Worm (Caenorhabditis elegans) whole organism, mixed stage, embryonic: ENCODE results near the gene K03B8.8.
"Not testable (repeated sequence)": the region's sequence is repeated elsewhere in the genome, so short reads cannot be mapped to it uniquely, and the experiment has no call there.

Source experiments
- blmp-1 ChIP-seq: fragments of 150-350 bp; optimal IDR thresholded peaks from 2 replicates; lab custom pipeline; 2014; ENCODE audit warnings: missing biosample characterization, missing genetic modification characterization
- ceh-39 ChIP-seq: fragments of 150-350 bp; optimal IDR thresholded peaks from 2 replicates; lab custom pipeline; 2014; ENCODE audit warnings: missing biosample characterization, missing genetic modification characterization
- ceh-83 ChIP-seq: fragments of 200-800 bp; sonication (Bioruptor generic); optimal IDR thresholded peaks from 2 replicates; lab custom pipeline; 2018; ENCODE audit warnings: mild to moderate bottlenecking, missing genetic modification characterization, missing compliant biosample characterization
- cnd-1 ChIP-seq: fragments of 200-800 bp; sonication (Bioruptor generic); optimal IDR thresholded peaks from 2 replicates; lab custom pipeline; 2018; ENCODE audit warnings: mild to moderate bottlenecking, missing genetic modification characterization, missing compliant biosample characterization
- drap-1 ChIP-seq: fragments of 200-800 bp; sonication (Bioruptor generic); optimal IDR thresholded peaks from 3 replicates; lab custom pipeline; 2018; ENCODE audit warnings: mild to moderate bottlenecking, missing genetic modification characterization, missing compliant biosample characterization
- elt-1 ChIP-seq: sonication (generic microtip); optimal IDR thresholded peaks from 2 replicates; lab custom pipeline; 2017; ENCODE audit warnings: missing genetic modification characterization, mild to moderate bottlenecking, missing compliant biosample characterization, antibody characterized with exemption, moderate library complexity, borderline replicate concordance; ENCODE audit not compliant: insufficient read depth
- elt-3 ChIP-seq: fragments of 150-350 bp; optimal IDR thresholded peaks from 2 replicates; lab custom pipeline; 2014; ENCODE audit warnings: missing biosample characterization, missing genetic modification characterization
- flh-1 ChIP-seq: fragments of 200-800 bp; sonication (Bioruptor generic); optimal IDR thresholded peaks from 2 replicates; lab custom pipeline; 2018; ENCODE audit warnings: mild to moderate bottlenecking, missing genetic modification characterization, moderate library complexity, missing compliant biosample characterization
- ham-2 ChIP-seq: fragments of 200-800 bp; sonication (Bioruptor generic); optimal IDR thresholded peaks from 2 replicates; lab custom pipeline; 2018; ENCODE audit warnings: mild to moderate bottlenecking, missing genetic modification characterization, missing compliant biosample characterization
- hlh-1 ChIP-seq: fragments of 150-350 bp; optimal IDR thresholded peaks from 2 replicates; lab custom pipeline; 2014; ENCODE audit warnings: missing biosample characterization, missing genetic modification reagents, missing genetic modification characterization
- lin-13 ChIP-seq: fragments of 150-350 bp; optimal IDR thresholded peaks from 2 replicates; lab custom pipeline; 2014; ENCODE audit warnings: missing biosample characterization, missing genetic modification characterization
- lin-32 ChIP-seq: fragments of 200-800 bp; sonication (Bioruptor generic); optimal IDR thresholded peaks from 2 replicates; lab custom pipeline; 2018; ENCODE audit warnings: mild to moderate bottlenecking, missing genetic modification characterization, missing compliant biosample characterization
- lsy-2 ChIP-seq: fragments of 150-350 bp; optimal IDR thresholded peaks from 2 replicates; lab custom pipeline; 2014; ENCODE audit warnings: missing biosample characterization, missing genetic modification characterization
- mab-5 ChIP-seq: fragments of 150-350 bp; optimal IDR thresholded peaks from 2 replicates; lab custom pipeline; 2014; ENCODE audit warnings: missing biosample characterization, missing genetic modification characterization
- mep-1 ChIP-seq: fragments of 150-350 bp; optimal IDR thresholded peaks from 2 replicates; lab custom pipeline; 2017; ENCODE audit warnings: missing biosample characterization, missing genetic modification reagents, missing genetic modification characterization, inconsistent platforms
- mls-2 ChIP-seq: sonication (generic microtip); optimal IDR thresholded peaks from 2 replicates; lab custom pipeline; 2016; ENCODE audit warnings: mild to moderate bottlenecking, missing genetic modification characterization, moderate library complexity, missing compliant biosample characterization
- nhr-12 ChIP-seq: fragments of 150-350 bp; optimal IDR thresholded peaks from 2 replicates; lab custom pipeline; 2014; ENCODE audit warnings: missing biosample characterization, missing genetic modification characterization
- nhr-237 ChIP-seq: fragments of 150-350 bp; optimal IDR thresholded peaks from 2 replicates; lab custom pipeline; 2014; ENCODE audit warnings: missing biosample characterization, missing genetic modification characterization
- nhr-76 ChIP-seq: sonication (generic microtip); optimal IDR thresholded peaks from 2 replicates; lab custom pipeline; 2017; ENCODE audit warnings: missing biosample characterization, missing genetic modification characterization
- pha-4 ChIP-seq: fragments of 150-350 bp; optimal IDR thresholded peaks from 2 replicates; lab custom pipeline; 2018; ENCODE audit warnings: missing biosample characterization, missing genetic modification reagents, missing genetic modification characterization
- sem-2 ChIP-seq: fragments of 200-800 bp; sonication (Bioruptor generic); optimal IDR thresholded peaks from 2 replicates; lab custom pipeline; 2018; ENCODE audit warnings: mild to moderate bottlenecking, missing genetic modification characterization, missing compliant biosample characterization
- snpc-4 ChIP-seq: fragments of 150-350 bp; optimal IDR thresholded peaks from 2 replicates; lab custom pipeline; 2014; ENCODE audit warnings: missing biosample characterization, missing genetic modification characterization
- sptf-1 ChIP-seq: sonication (generic microtip); optimal IDR thresholded peaks from 2 replicates; lab custom pipeline; 2017; ENCODE audit warnings: mild to moderate bottlenecking, missing genetic modification characterization, moderate library complexity, missing compliant biosample characterization
- unc-39 ChIP-seq: fragments of 150-350 bp; optimal IDR thresholded peaks from 2 replicates; lab custom pipeline; 2014; ENCODE audit warnings: missing biosample characterization, missing genetic modification characterization
- unc-62 ChIP-seq: fragments of 150-350 bp; optimal IDR thresholded peaks from 2 replicates; lab custom pipeline; 2014; ENCODE audit warnings: missing biosample characterization, missing genetic modification reagents, missing genetic modification characterization
- zip-8 ChIP-seq: fragments of 150-350 bp; optimal IDR thresholded peaks from 2 replicates; lab custom pipeline; 2014; ENCODE audit warnings: missing biosample characterization, missing genetic modification characterization
- ztf-11 ChIP-seq: fragments of 150-350 bp; optimal IDR thresholded peaks from 2 replicates; lab custom pipeline; 2014; ENCODE audit warnings: missing biosample characterization, missing genetic modification characterization

Gene K03B8.8

DNA sequence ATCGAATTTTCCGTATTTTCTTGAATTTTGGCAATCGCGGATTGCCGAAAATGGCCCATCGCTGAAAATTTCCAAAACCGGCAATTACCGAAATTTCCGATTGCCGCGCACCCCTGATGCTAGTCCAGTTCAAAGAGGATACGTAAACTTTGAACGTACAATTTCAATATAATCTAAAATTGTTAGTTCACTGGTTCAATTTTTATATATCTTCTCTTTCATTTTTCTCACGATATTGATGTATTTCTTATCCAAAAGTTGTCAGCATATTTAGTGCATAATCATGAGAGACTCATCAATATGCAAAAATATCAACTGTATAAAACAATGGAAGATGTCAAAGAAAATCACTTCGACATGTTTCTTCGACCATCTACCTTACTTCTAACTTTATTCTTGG lies 12.2 kb downstream of the K03B8.8 start, which contains the start of gene nas-17:
TSS of gene nas-17 (plus strand) at position 301 of the 400 bp plus-strand sequence.
- no peak for TF ChIP-seq snpc-4 (tag; lab: Kevin White, UChicago)
- TF ChIP-seq ham-2 (GFP tag; lab: Kevin White, UChicago), result no peak
- no peak for TF ChIP-seq hlh-1 (tag; lab: Kevin White, UChicago)
- TF ChIP-seq unc-39 (tag; lab: Kevin White, UChicago), result no peak
- no peak for TF ChIP-seq pha-4 (tag; lab: Kevin White, UChicago)
- TF ChIP-seq nhr-76 (tag; lab: Kevin White, UChicago), result no peak
- TF ChIP-seq blmp-1, result no peak
- no peak for TF ChIP-seq ceh-39
- no peak for TF ChIP-seq ceh-83
- TF ChIP-seq nhr-12, result no peak
- no peak for TF ChIP-seq unc-62 (GFP tag; lab: Kevin White, UChicago)
- no peak for TF ChIP-seq sem-2 (GFP tag; lab: Kevin White, UChicago)
- TF ChIP-seq mab-5 (tag; lab: Kevin White, UChicago), result no peak
- no peak for TF ChIP-seq ztf-11 (tag; lab: Kevin White, UChicago)
- no peak for TF ChIP-seq mls-2 (tag; lab: Kevin White, UChicago)
- no peak for TF ChIP-seq elt-3
- TF ChIP-seq, all 35 proteins: peak for 0

DNA sequence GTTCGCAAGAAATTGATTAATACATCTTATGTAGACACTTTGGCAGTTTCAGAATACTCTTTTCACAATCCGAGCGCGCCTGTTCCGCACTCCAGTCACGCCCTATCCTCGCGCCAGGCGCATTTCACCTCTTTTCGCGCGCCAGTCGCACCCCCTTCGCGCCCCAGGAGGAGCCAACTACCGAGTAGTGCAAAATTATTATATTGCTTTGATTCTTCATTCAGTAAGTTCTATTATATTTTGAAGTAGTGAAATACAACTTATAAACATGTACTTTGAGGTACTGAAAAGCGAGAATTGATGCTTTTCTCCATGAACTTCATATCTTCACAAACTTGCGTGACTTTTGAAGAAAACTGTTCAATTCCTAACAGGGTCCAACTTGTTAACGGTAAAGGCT lies 14.7 kb downstream of the K03B8.8 start, which contains the start of gene nas-18:
TSS of gene nas-18 (plus strand) at position 301 of the 400 bp plus-strand sequence.
- TF ChIP-seq mep-1 (tag; lab: Kevin White, UChicago); unc-62 (GFP tag; lab: Kevin White, UChicago); cnd-1: not testable (repeated sequence)

DNA sequence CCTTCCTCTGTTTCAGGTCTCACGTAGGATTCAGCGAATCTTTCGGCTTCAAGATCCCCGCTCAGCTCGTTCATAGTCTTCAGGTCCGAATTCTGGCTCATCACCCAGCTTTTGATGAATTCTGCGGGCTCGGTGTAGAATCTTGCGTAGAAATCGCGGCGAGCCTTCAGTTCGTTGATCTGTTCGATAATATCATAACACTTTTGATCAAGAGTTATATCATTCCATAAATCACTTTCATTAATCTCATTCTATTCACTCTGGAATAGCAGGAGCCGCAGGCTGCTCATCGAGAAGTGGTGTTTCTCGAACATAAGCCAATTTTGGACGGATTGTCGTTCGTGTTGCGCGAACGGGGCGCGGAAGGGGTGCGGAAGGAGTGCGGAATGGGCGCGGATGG lies 15.8 kb downstream of the K03B8.8 start, which contains the start of gene K03B8.4:
TSS of gene K03B8.4 (minus strand) at position 101 of the 400 bp plus-strand sequence.
- not testable (repeated sequence) for TF ChIP-seq elt-1 (tag; lab: Kevin White, UChicago); mep-1 (tag; lab: Kevin White, UChicago); sptf-1

DNA sequence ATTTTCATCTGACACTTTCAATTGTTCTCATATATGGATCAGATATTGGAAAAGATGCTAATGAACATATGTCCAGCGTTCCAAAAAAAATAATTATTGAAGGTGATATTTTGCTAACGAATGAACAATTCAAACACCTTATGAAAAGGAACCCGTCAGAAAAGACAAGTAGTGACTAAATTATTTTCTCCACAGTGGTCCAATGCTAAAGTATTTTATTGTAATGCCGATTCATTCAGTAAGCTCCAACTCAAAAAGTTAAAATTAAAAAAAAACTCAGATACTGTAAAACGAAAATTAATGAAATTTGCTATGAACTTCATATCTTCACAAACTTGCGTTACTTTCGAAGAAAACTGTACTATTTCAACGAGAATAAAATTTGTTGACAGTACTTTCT lies 18.8 kb downstream of the K03B8.8 start, which contains the start of gene nas-16:
TSS of gene nas-16 (plus strand) at position 301 of the 400 bp plus-strand sequence.
- TF ChIP-seq drap-1 (GFP tag; lab: Kevin White, UChicago) (no peak), elt-1 (tag; lab: Kevin White, UChicago) (no peak), hlh-1 (tag; lab: Kevin White, UChicago) (no peak)

DNA sequence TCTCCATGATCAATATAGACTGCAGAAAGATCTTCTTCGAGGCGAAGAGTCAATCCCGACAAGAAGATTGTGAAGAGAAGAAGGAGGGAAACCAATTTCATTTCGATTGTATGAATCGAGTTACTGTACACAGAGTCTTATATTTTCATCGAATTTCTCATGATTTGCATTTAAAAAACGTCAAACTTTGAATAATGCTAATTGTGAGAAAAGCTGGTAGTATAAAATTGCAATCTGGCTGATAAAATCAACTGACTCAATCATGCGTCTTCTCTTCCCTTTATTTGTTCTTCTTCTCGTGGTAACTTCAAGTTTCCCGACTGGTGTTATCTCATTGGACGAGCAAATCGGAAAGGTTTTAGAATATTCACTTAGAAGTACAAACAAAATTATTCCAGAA lies 20.4 kb downstream of the K03B8.8 start, which contains the start of the genes K03B8.11 and K03B8.14:
TSS of gene K03B8.11 (minus strand) at position 101 of the 400 bp plus-strand sequence.
TSS of gene K03B8.14 (plus strand) at position 110 of the 400 bp plus-strand sequence.
- TF ChIP-seq ztf-11 (tag; lab: Kevin White, UChicago) (no peak), mls-2 (tag; lab: Kevin White, UChicago) (no peak), elt-1 (tag; lab: Kevin White, UChicago) (no peak), nhr-76 (tag; lab: Kevin White, UChicago) (no peak), mab-5 (tag; lab: Kevin White, UChicago) (no peak), lsy-2 (tag; lab: Kevin White, UChicago) (no peak), zip-8 (no peak), ceh-39 (no peak)

DNA sequence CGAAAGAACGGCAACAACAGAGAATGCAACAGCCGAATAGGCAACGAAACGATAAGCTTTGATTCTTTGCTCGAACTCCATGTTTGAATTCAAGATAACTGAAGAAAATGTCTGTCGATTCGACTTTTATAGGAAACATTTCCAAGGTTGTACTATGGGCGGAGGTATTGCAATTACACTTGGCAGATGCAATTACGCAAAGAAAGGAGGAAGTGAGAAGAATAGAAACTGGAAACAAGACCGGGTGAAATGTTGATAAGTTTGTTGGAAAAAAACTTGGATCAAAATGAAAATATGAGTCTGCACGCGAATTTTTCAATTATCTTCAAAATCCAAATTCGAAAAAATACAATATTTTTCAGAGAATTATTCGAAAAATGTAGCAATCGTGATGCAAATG lies 21.0 kb downstream of the K03B8.8 start, which contains the start of gene col-155:
TSS of gene col-155 (minus strand) at position 101 of the 400 bp plus-strand sequence.
- TF ChIP-seq lin-32 (GFP tag; lab: Kevin White, UChicago), result no peak
- TF ChIP-seq nhr-76 (tag; lab: Kevin White, UChicago), result no peak
- TF ChIP-seq elt-1 (tag; lab: Kevin White, UChicago), result no peak
- TF ChIP-seq ceh-83, result no peak
- no peak for TF ChIP-seq ceh-39
- no peak for TF ChIP-seq blmp-1
- TF ChIP-seq lin-13 (tag; lab: Kevin White, UChicago), result no peak
- no peak for TF ChIP-seq mep-1 (tag; lab: Kevin White, UChicago)
- TF ChIP-seq drap-1 (GFP tag; lab: Kevin White, UChicago), result no peak
- no peak for TF ChIP-seq cnd-1
- no peak for TF ChIP-seq ham-2 (GFP tag; lab: Kevin White, UChicago)
- TF ChIP-seq zip-8, result no peak
- TF ChIP-seq mab-5 (tag; lab: Kevin White, UChicago), result no peak
- TF ChIP-seq lsy-2 (tag; lab: Kevin White, UChicago), result no peak
- TF ChIP-seq pha-4 (tag; lab: Kevin White, UChicago), result no peak
- TF ChIP-seq elt-3, result no peak
- no peak for TF ChIP-seq flh-1 (GFP tag; lab: Kevin White, UChicago)
- no peak for TF ChIP-seq hlh-1 (tag; lab: Kevin White, UChicago)
- TF ChIP-seq mls-2 (tag; lab: Kevin White, UChicago), result no peak
- TF ChIP-seq nhr-237 (tag; lab: Kevin White, UChicago), result no peak
